Fruit fly (Drosophila melanogaster): ENCODE measurements around the gene CG32983.
A peak's percentile ranks its signal among the peaks of the same experiment; 100 is the strongest.

dm6 chr2L:8860767-8861166, 4.9 kb upstream of the CG32983 start:
- TF ChIP-seq EcR (GFP tag; optimal IDR thresholded peaks at IDR 0.05) (no peak), fd96Ca (GFP tag; IDR thresholded peaks at IDR 0.05) (peak; percentile 68), CG8301 (tag; optimal IDR thresholded peaks at IDR 0.05) (peak; percentile 37), CG13204 (GFP tag; optimal IDR thresholded peaks at IDR 0.05) (no peak), CG4496 (GFP tag; IDR thresholded peaks at IDR 0.05) (no peak; the same call in 2 of the 3 replicates), Ets98B (GFP tag; IDR thresholded peaks at IDR 0.05) (no peak), CG32121 (GFP tag; IDR thresholded peaks at IDR 0.05) (no peak; the same call in 1 of the 2 replicates), Pif1B (GFP tag; optimal IDR thresholded peaks at IDR 0.05) (peak; percentile 20), CG15710 (tag; optimal IDR thresholded peaks at IDR 0.05) (peak; percentile 45), CG34367 (tag; optimal IDR thresholded peaks at IDR 0.05) (no peak), CG12605 (GFP tag; IDR thresholded peaks at IDR 0.05) (no peak), CG10348 (GFP tag; IDR thresholded peaks at IDR 0.05) (no peak), D1 (tag; optimal IDR thresholded peaks at IDR 0.05) (no peak)

Measured in whole organism, pupa.